Worm (Caenorhabditis elegans) whole organism, L4 larva: ENCODE data around the gene unc-36.

ENCODE experiments used
- F10B5.3 ChIP-seq: sonication (generic microtip); optimal IDR thresholded peaks from 2 replicates; lab custom pipeline; 2016; ENCODE audit warnings: mild to moderate bottlenecking, missing genetic modification characterization, missing compliant biosample characterization
- T20F7.1 ChIP-seq: fragments of 200-800 bp; sonication (Bioruptor generic); optimal IDR thresholded peaks from 2 replicates; lab custom pipeline; 2018; ENCODE audit warnings: mild to moderate bottlenecking, missing genetic modification characterization, missing compliant biosample characterization
- Y48G9A.11 ChIP-seq: fragments of 200-800 bp; sonication (Bioruptor generic); IDR thresholded peaks from 2 replicates; pipeline ENCODE4 v1.3.6; 2022; ENCODE audit warnings: missing genetic modification reagents, missing genetic modification characterization, missing compliant biosample characterization
- aha-1 ChIP-seq: fragments of 150-350 bp; peaks from one replicate; lab custom pipeline; 2014; ENCODE audit warnings: missing biosample characterization, missing genetic modification characterization
- aly-2 ChIP-seq: sonication (generic microtip); optimal IDR thresholded peaks from 2 replicates; lab custom pipeline; 2018; ENCODE audit warnings: missing biosample characterization, missing genetic modification characterization
- ama-1 ChIP-seq: fragments of 150-350 bp; optimal IDR thresholded peaks from 2 replicates; lab custom pipeline; 2014; ENCODE audit warnings: inconsistent platforms, mixed read lengths
- arid-1 ChIP-seq: fragments of 200-800 bp; sonication (Bioruptor generic); conservative IDR thresholded peaks from 2 replicates; pipeline ENCODE4 v1.3.6; 2022; ENCODE audit warnings: missing genetic modification reagents, missing genetic modification characterization, missing compliant biosample characterization
- attf-4 ChIP-seq: sonication (generic microtip); optimal IDR thresholded peaks from 3 replicates; lab custom pipeline; 2017; ENCODE audit warnings: missing biosample characterization, missing genetic modification characterization
- ceh-82 ChIP-seq: sonication (generic microtip); optimal IDR thresholded peaks from 2 replicates; lab custom pipeline; 2017; ENCODE audit warnings: missing biosample characterization, missing genetic modification characterization
- daf-16 ChIP-seq, 3 experiments: sonication (generic microtip); optimal IDR thresholded peaks; 2 replicates each; lab custom pipeline; 2016 to 2017; ENCODE audit warnings: missing genetic modification characterization in 3 of 3, missing genetic modification reagents in 3 of 3, mild to moderate bottlenecking in 2 of 3, missing compliant biosample characterization in 2 of 3, missing biosample characterization in 1 of 3, moderate library complexity in 1 of 3
- daf-8 ChIP-seq: fragments of 200-800 bp; sonication (Bioruptor generic); IDR thresholded peaks from 2 replicates; pipeline ENCODE4 v1.3.6; 2022; ENCODE audit warnings: missing genetic modification characterization, missing compliant biosample characterization
- dpl-1 ChIP-seq: fragments of 150-350 bp; optimal IDR thresholded peaks from 2 replicates; lab custom pipeline; 2014; ENCODE audit warnings: missing biosample characterization, missing genetic modification reagents, missing genetic modification characterization
- hif-1 ChIP-seq, 2 experiments: sonication (generic microtip); optimal IDR thresholded peaks; 2 replicates each; lab custom pipeline; 2016 to 2017; ENCODE audit warnings: missing compliant biosample characterization in 2 of 2, missing genetic modification characterization in 2 of 2, missing genetic modification reagents in 2 of 2, missing genotype in 2 of 2, mild to moderate bottlenecking in 1 of 2
- hlh-11 ChIP-seq: fragments of 200-800 bp; sonication (Bioruptor generic); optimal IDR thresholded peaks from 2 replicates; lab custom pipeline; 2018; ENCODE audit warnings: mild to moderate bottlenecking, missing genetic modification characterization, missing compliant biosample characterization
- hlh-30 ChIP-seq: sonication (generic microtip); optimal IDR thresholded peaks from 2 replicates; lab custom pipeline; 2017; ENCODE audit warnings: antibody characterized with exemption, mild to moderate bottlenecking, missing genetic modification characterization, missing compliant biosample characterization; ENCODE audit not compliant: insufficient read depth
- lin-13 ChIP-seq: fragments of 150-350 bp; optimal IDR thresholded peaks from 2 replicates; lab custom pipeline; 2014; ENCODE audit warnings: missing biosample characterization, missing genetic modification reagents, missing genetic modification characterization
- lin-29 ChIP-seq: fragments of 200-800 bp; sonication (Bioruptor generic); IDR thresholded peaks from 2 replicates; pipeline ENCODE4 v1.3.6; 2022; ENCODE audit warnings: missing genetic modification reagents, missing genetic modification characterization, missing compliant biosample characterization
- lin-38 ChIP-seq: fragments of 200-800 bp; sonication (Bioruptor generic); IDR thresholded peaks from 2 replicates; pipeline ENCODE4 v1.3.6; 2022; ENCODE audit warnings: missing genetic modification reagents, missing genetic modification characterization, missing compliant biosample characterization
- mdl-1 ChIP-seq, 2 experiments: fragments of 150-350 bp in 1 of 2; sonication (generic microtip) in 1 of 2; optimal IDR thresholded peaks; 2 replicates each; lab custom pipeline; 2014 to 2017; ENCODE audit warnings: missing biosample characterization in 2 of 2, missing genetic modification characterization in 2 of 2
- mdt-29 ChIP-seq: fragments of 200-800 bp; sonication (Bioruptor generic); IDR thresholded peaks from 2 replicates; pipeline ENCODE4 v1.3.6; 2022; ENCODE audit warnings: missing genetic modification reagents, missing genetic modification characterization, missing compliant biosample characterization
- mes-2 ChIP-seq: sonication (generic microtip); optimal IDR thresholded peaks from 2 replicates; lab custom pipeline; 2016; ENCODE audit warnings: missing genotype, mild to moderate bottlenecking, missing genetic modification characterization, missing compliant biosample characterization; ENCODE audit not compliant: poor library complexity, severe bottlenecking
- nhr-10 ChIP-seq: fragments of 150-350 bp; optimal IDR thresholded peaks from 2 replicates; lab custom pipeline; 2014; ENCODE audit warnings: missing biosample characterization, missing genetic modification characterization
- nhr-111 ChIP-seq: fragments of 200-800 bp; sonication (Bioruptor generic); optimal IDR thresholded peaks from 2 replicates; lab custom pipeline; 2018; ENCODE audit warnings: mild to moderate bottlenecking, missing genetic modification characterization, missing compliant biosample characterization
- nhr-25 ChIP-seq: sonication (generic microtip); optimal IDR thresholded peaks from 2 replicates; lab custom pipeline; 2017; ENCODE audit warnings: missing genetic modification characterization, mild to moderate bottlenecking, missing compliant biosample characterization, antibody characterized with exemption, moderate library complexity, borderline replicate concordance; ENCODE audit not compliant: insufficient read depth
- nhr-28 ChIP-seq: fragments of 150-350 bp; optimal IDR thresholded peaks from 2 replicates; lab custom pipeline; 2014; ENCODE audit warnings: missing biosample characterization, missing genetic modification characterization
- nhr-76 ChIP-seq: fragments of 150-350 bp; optimal IDR thresholded peaks from 2 replicates; lab custom pipeline; 2014; ENCODE audit warnings: missing biosample characterization, missing genetic modification characterization
- nhr-77 ChIP-seq: fragments of 150-350 bp; optimal IDR thresholded peaks from 2 replicates; lab custom pipeline; 2014; ENCODE audit warnings: missing biosample characterization, missing genetic modification characterization
- pha-4 ChIP-seq, 2 experiments: fragments of 150-350 bp in 1 of 2; fragments of 200-800 bp in 1 of 2; sonication (Bioruptor generic) in 1 of 2; IDR thresholded peaks in 1 of 2; optimal IDR thresholded peaks in 1 of 2; 2 replicates each; pipeline versions ENCODE4 v1.3.6 to Lab custom; 2014 to 2022; ENCODE audit warnings: missing genetic modification characterization in 2 of 2, missing genetic modification reagents in 2 of 2, missing biosample characterization in 1 of 2, missing compliant biosample characterization in 1 of 2
- rbr-2 ChIP-seq: sonication (generic microtip); optimal IDR thresholded peaks from 2 replicates; lab custom pipeline; 2016; ENCODE audit warnings: missing genotype, missing genetic modification characterization, missing compliant biosample characterization
- tag-97 ChIP-seq: fragments of 200-800 bp; sonication (Bioruptor generic); IDR thresholded peaks from 2 replicates; pipeline ENCODE4 v1.3.6; 2022; ENCODE audit warnings: missing genetic modification characterization, missing compliant biosample characterization
- unc-130 ChIP-seq: sonication (generic microtip); optimal IDR thresholded peaks from 2 replicates; lab custom pipeline; 2016; ENCODE audit warnings: missing genetic modification reagents, missing genetic modification characterization, missing compliant biosample characterization
- vab-7 ChIP-seq: fragments of 200-800 bp; sonication (Bioruptor generic); IDR thresholded peaks from 2 replicates; pipeline ENCODE4 v1.3.6; 2022; ENCODE audit warnings: missing genetic modification reagents, missing genetic modification characterization, missing compliant biosample characterization
- ztf-7 ChIP-seq: fragments of 150-350 bp; optimal IDR thresholded peaks from 2 replicates; lab custom pipeline; 2014; ENCODE audit warnings: missing biosample characterization, missing genetic modification characterization

The unc-36 gene

ce11 chrIII:8201117-8201516 is at the start of gene unc-36:
unc-36 (minus strand) TSS chrIII:8201217.
- TF ChIP-seq rbr-2 (no peak), aly-2 (no peak), nhr-10 (no peak), nhr-77 (tag; lab: Kevin White, UChicago) (no peak), ama-1 (lab: Kevin White, UChicago) (no peak), ceh-82 (tag; lab: Kevin White, UChicago) (no peak), nhr-76 (tag; lab: Kevin White, UChicago) (no peak), nhr-111 (no peak), nhr-25 (tag; lab: Kevin White, UChicago) (no peak), attf-4 (tag; lab: Kevin White, UChicago) (no peak), lin-29 (GFP tag; lab: Robert Waterston, UW) (no peak), daf-8 (no peak), F10B5.3 (tag; lab: Kevin White, UChicago) (no peak)

- TF ChIP-seq nhr-25 (tag; lab: Kevin White, UChicago) (peak; percentile 19), dpl-1 (GFP tag; lab: Kevin White, UChicago) (peak; percentile 75), unc-130 (GFP tag; lab: Kevin White, UChicago) (peak; percentile 97), ztf-7 (tag; lab: Kevin White, UChicago) (no peak), mes-2 (tag; lab: Kevin White, UChicago) (peak; percentile 88), mdt-29 (GFP tag; lab: Robert Waterston, UW) (no peak), nhr-77 (tag; lab: Kevin White, UChicago) (peak; percentile 14), vab-7 (GFP tag; lab: Robert Waterston, UW) (peak; percentile 34; the same call in 1 of the 2 replicates), pha-4 (GFP tag; IDR thresholded peaks at IDR 0.05; lab: Robert Waterston, UW) (no peak), pha-4 (tag; optimal IDR thresholded peaks at IDR 0.05; lab: Kevin White, UChicago) (peak; percentile 85), aha-1 (tag; lab: Kevin White, UChicago) (peak; percentile 84), T20F7.1 (no peak), lin-38 (GFP tag; lab: Robert Waterston, UW) (peak; percentile 94), hif-1 (tag; optimal IDR thresholded peaks at IDR 0.05; lab: Kevin White, UChicago) (peak in 1 of 2 experiments; percentile 69), hlh-11 (tag; lab: Kevin White, UChicago) (no peak), lin-13 (GFP tag; lab: Kevin White, UChicago) (peak; percentile 69), Y48G9A.11 (GFP tag; lab: Robert Waterston, UW) (peak; percentile 48; the same call in 1 of the 2 replicates)
Observed at ce11 chrIII:8250007-8250683, 49.1 kb upstream of the unc-36 start, which contains the start of gene knl-1. knl-1 (plus strand) TSS chrIII:8250632.

- TF ChIP-seq daf-16 (GFP tag; optimal IDR thresholded peaks at IDR 0.05; lab: Kevin White, UChicago) = no peak
- TF ChIP-seq daf-16 (tag; optimal IDR thresholded peaks at IDR 0.05; lab: Kevin White, UChicago) = no peak
- TF ChIP-seq nhr-28 (tag; lab: Kevin White, UChicago) = no peak
- TF ChIP-seq tag-97 (GFP tag; lab: Robert Waterston, UW) = no peak
- no peak for TF ChIP-seq hlh-11 (tag; lab: Kevin White, UChicago)
- no peak for TF ChIP-seq nhr-77 (tag; lab: Kevin White, UChicago)
- no peak for TF ChIP-seq arid-1 (GFP tag; lab: Robert Waterston, UW)
- TF ChIP-seq lin-13 (GFP tag; lab: Kevin White, UChicago) = no peak
- TF ChIP-seq dpl-1 (GFP tag; lab: Kevin White, UChicago) = no peak
- no peak for TF ChIP-seq hlh-30
- TF ChIP-seq mdl-1 (tag; optimal IDR thresholded peaks at IDR 0.05; lab: Kevin White, UChicago) = no peak
Observed at ce11 chrIII:8249381-8249780, 48.4 kb upstream of the unc-36 start, which contains the start of the genes C02F5.10 and C02F5.2. C02F5.10 (minus strand) TSS chrIII:8249481. C02F5.2 (plus strand) TSS chrIII:8249619.
